Fruit fly (Drosophila melanogaster) whole organism, embryonic: ENCODE measurements around the gene pasi2.

ENCODE experiments used
- Antp ChIP-seq: fragments of 200-800 bp; sonication (Bioruptor generic); optimal IDR thresholded peaks from 3 replicates; lab custom pipeline; 2016; ENCODE audit warnings: missing biosample characterization, missing genetic modification characterization
- CG1024 ChIP-seq: fragments of 200-800 bp; sonication (Bioruptor generic); IDR thresholded peaks from 2 replicates; pipeline ENCODE4 v1.3.6; 2022; ENCODE audit warnings: missing biosample characterization, missing genetic modification characterization
- CG10321 ChIP-seq: fragments of 200-800 bp; sonication (Bioruptor generic); IDR thresholded peaks from 2 replicates; pipeline ENCODE4 v1.3.6; 2022; ENCODE audit warnings: missing biosample characterization, missing genetic modification characterization
- CG10462 ChIP-seq: fragments of 200-800 bp; sonication (Bioruptor generic); optimal IDR thresholded peaks from 2 replicates; lab custom pipeline; 2016; ENCODE audit warnings: missing biosample characterization, missing genetic modification characterization
- CG12299 ChIP-seq: fragments of 200-800 bp; sonication (Bioruptor generic); optimal IDR thresholded peaks from 2 replicates; lab custom pipeline; 2018; ENCODE audit warnings: missing biosample characterization, mild to moderate bottlenecking, missing genetic modification characterization
- CG12942 ChIP-seq: fragments of 200-800 bp; sonication (Bioruptor generic); optimal IDR thresholded peaks from 3 replicates; lab custom pipeline; 2016; ENCODE audit warnings: missing biosample characterization, missing genetic modification characterization
- CG1647 ChIP-seq: fragments of 200-800 bp; sonication (Bioruptor generic); optimal IDR thresholded peaks from 3 replicates; lab custom pipeline; 2016; ENCODE audit warnings: missing biosample characterization, missing genetic modification characterization
- CG16815 ChIP-seq: fragments of 200-800 bp; sonication (Bioruptor generic); optimal IDR thresholded peaks from 3 replicates; lab custom pipeline; 2017; ENCODE audit warnings: missing biosample characterization, mild to moderate bottlenecking, missing genetic modification characterization
- CG17612 ChIP-seq: fragments of 200-800 bp; sonication (Bioruptor generic); IDR thresholded peaks from 2 replicates; pipeline ENCODE4 v1.3.6; 2022; ENCODE audit warnings: missing biosample characterization, missing genetic modification characterization
- CG17802 ChIP-seq: fragments of 200-800 bp; sonication (Bioruptor generic); optimal IDR thresholded peaks from 2 replicates; lab custom pipeline; 2018; ENCODE audit warnings: missing biosample characterization, mild to moderate bottlenecking, missing genetic modification characterization, moderate library complexity
- CG2712 ChIP-seq: fragments of 200-800 bp; optimal IDR thresholded peaks from 3 replicates; lab custom pipeline; 2019; ENCODE audit warnings: missing biosample characterization, mild to moderate bottlenecking, missing genetic modification characterization, moderate library complexity
- CG34224 ChIP-seq: fragments of 200-800 bp; sonication (Bioruptor generic); IDR thresholded peaks from 3 replicates; pipeline ENCODE4 v1.3.6; 2022; ENCODE audit warnings: missing biosample characterization, missing genetic modification characterization; ENCODE audit not compliant: partially characterized antibody
- CG34422 ChIP-seq: fragments of 200-800 bp; sonication (Bioruptor generic); IDR thresholded peaks from 3 replicates; pipeline ENCODE4 v1.3.6; 2022; ENCODE audit warnings: missing biosample characterization, missing genetic modification characterization
- CG42726 ChIP-seq: fragments of 200-800 bp; sonication (Bioruptor generic); IDR thresholded peaks from 2 replicates; pipeline ENCODE4 v1.3.6; 2022; ENCODE audit warnings: missing biosample characterization, missing genetic modification characterization; ENCODE audit not compliant: partially characterized antibody
- CG4360 ChIP-seq: fragments of 200-800 bp; sonication (Bioruptor generic); IDR thresholded peaks from 2 replicates; pipeline ENCODE4 v1.3.6; 2022; ENCODE audit warnings: missing biosample characterization, missing genetic modification characterization
- CG7556 ChIP-seq: fragments of 200-800 bp; sonication (Bioruptor generic); optimal IDR thresholded peaks from 2 replicates; lab custom pipeline; 2017; ENCODE audit warnings: missing biosample characterization, mild to moderate bottlenecking, missing genetic modification characterization
- CG8089 ChIP-seq: fragments of 200-800 bp; sonication (Bioruptor generic); optimal IDR thresholded peaks from 3 replicates; lab custom pipeline; 2016; ENCODE audit warnings: missing biosample characterization, missing genetic modification characterization
- CG8478 ChIP-seq: fragments of >200 bp; optimal IDR thresholded peaks from 2 replicates; lab custom pipeline; 2018
- CG8944 ChIP-seq: fragments of 200-800 bp; sonication (Bioruptor generic); optimal IDR thresholded peaks from 3 replicates; lab custom pipeline; 2016; ENCODE audit warnings: missing biosample characterization, missing genetic modification characterization
- CG9609 ChIP-seq: fragments of 200-800 bp; sonication (Bioruptor generic); optimal IDR thresholded peaks from 3 replicates; lab custom pipeline; 2016; ENCODE audit warnings: missing biosample characterization, missing genetic modification characterization
- CG9817 ChIP-seq: fragments of 200-800 bp; sonication (Bioruptor generic); optimal IDR thresholded peaks from 2 replicates; lab custom pipeline; 2018; ENCODE audit warnings: missing biosample characterization, mild to moderate bottlenecking, missing genetic modification characterization, moderate library complexity
- CTCF ChIP-seq: fragments of 200-800 bp; sonication (Bioruptor generic); optimal IDR thresholded peaks from 2 replicates; lab custom pipeline; 2017; ENCODE audit warnings: missing biosample characterization, mild to moderate bottlenecking, missing genetic modification characterization, moderate library complexity
- D19A ChIP-seq: fragments of 200-800 bp; optimal IDR thresholded peaks from 3 replicates; lab custom pipeline; 2019; ENCODE audit warnings: missing biosample characterization, mild to moderate bottlenecking, missing genetic modification characterization, moderate library complexity
- D19B ChIP-seq: fragments of 200-800 bp; sonication (Bioruptor generic); optimal IDR thresholded peaks from 2 replicates; lab custom pipeline; 2017; ENCODE audit warnings: missing biosample characterization, mild to moderate bottlenecking, missing genetic modification characterization
- Fer3 ChIP-seq: fragments of 200-800 bp; sonication (Bioruptor generic); optimal IDR thresholded peaks from 2 replicates; lab custom pipeline; 2018; ENCODE audit warnings: missing biosample characterization, mild to moderate bottlenecking, missing genetic modification characterization, moderate library complexity
- H15 ChIP-seq: fragments of 200-800 bp; sonication (Bioruptor generic); IDR thresholded peaks from 3 replicates; pipeline ENCODE4 v1.3.6; 2022; ENCODE audit warnings: missing biosample characterization, missing genetic modification characterization
- HmgD ChIP-seq: fragments of 200-800 bp; sonication (Bioruptor generic); optimal IDR thresholded peaks from 3 replicates; lab custom pipeline; 2016; ENCODE audit warnings: missing biosample characterization, missing genetic modification characterization
- Hr3 ChIP-seq: fragments of 200-800 bp; sonication (Bioruptor generic); optimal IDR thresholded peaks from 3 replicates; lab custom pipeline; 2016; ENCODE audit warnings: missing biosample characterization, missing genetic modification characterization
- MTF-1 ChIP-seq: fragments of 200-800 bp; sonication (Bioruptor generic); optimal IDR thresholded peaks from 2 replicates; lab custom pipeline; 2018; ENCODE audit warnings: missing biosample characterization, mild to moderate bottlenecking, missing genetic modification characterization, borderline replicate concordance
- Nf-YA ChIP-seq: fragments of 200-800 bp; sonication (Bioruptor generic); IDR thresholded peaks from 2 replicates; pipeline ENCODE4 v1.3.6; 2022; ENCODE audit warnings: missing biosample characterization, missing genetic modification characterization
- Trl ChIP-seq, 3 experiments: fragments of >200 bp in 2 of 3; fragments of 200-800 bp in 1 of 3; sonication (Bioruptor generic) in 1 of 3; optimal IDR thresholded peaks; 2 replicates in 1 of 3; 3 replicates in 2 of 3; lab custom pipeline; 2016 to 2017; ENCODE audit warnings: missing biosample characterization in 1 of 3, missing genetic modification characterization in 1 of 3
- Xrp1 ChIP-seq: fragments of 200-800 bp; sonication (Bioruptor generic); IDR thresholded peaks from 2 replicates; pipeline ENCODE4 v1.3.6; 2022; ENCODE audit warnings: missing biosample characterization, missing genetic modification characterization
- abd-A ChIP-seq: fragments of 200-800 bp; sonication (Bioruptor generic); optimal IDR thresholded peaks from 3 replicates; lab custom pipeline; 2019; ENCODE audit warnings: missing biosample characterization, mild to moderate bottlenecking, missing genetic modification characterization, moderate library complexity
- btn ChIP-seq: fragments of 200-800 bp; sonication (Bioruptor generic); optimal IDR thresholded peaks from 2 replicates; lab custom pipeline; 2016; ENCODE audit warnings: missing biosample characterization, missing genetic modification characterization
- cad ChIP-seq: fragments of >200 bp; optimal IDR thresholded peaks from 2 replicates; lab custom pipeline; 2017; ENCODE audit warnings: missing biosample characterization, missing genetic modification characterization
- cas ChIP-seq: fragments of 200-800 bp; sonication (Bioruptor generic); IDR thresholded peaks from 2 replicates; pipeline ENCODE4 v1.3.6; 2022; ENCODE audit warnings: missing biosample characterization, missing genetic modification characterization
- chn ChIP-seq: fragments of 200-800 bp; sonication (Bioruptor generic); optimal IDR thresholded peaks from 2 replicates; lab custom pipeline; 2016; ENCODE audit warnings: missing biosample characterization, missing genetic modification characterization
- corto ChIP-seq: fragments of 200-800 bp; sonication (Bioruptor generic); optimal IDR thresholded peaks from 2 replicates; lab custom pipeline; 2016; ENCODE audit warnings: missing biosample characterization, mild to moderate bottlenecking, missing genetic modification characterization, moderate library complexity
- dimm ChIP-seq: fragments of 200-800 bp; sonication (Bioruptor generic); IDR thresholded peaks from 2 replicates; pipeline ENCODE4 v1.3.6; 2022; ENCODE audit warnings: missing biosample characterization, missing genetic modification characterization
- gcm ChIP-seq: fragments of 200-800 bp; sonication (Bioruptor generic); optimal IDR thresholded peaks from 2 replicates; lab custom pipeline; 2019; ENCODE audit warnings: missing biosample characterization, mild to moderate bottlenecking, missing genetic modification characterization, moderate library complexity
- kah ChIP-seq: fragments of 200-800 bp; sonication (Bioruptor generic); optimal IDR thresholded peaks from 2 replicates; lab custom pipeline; 2018; ENCODE audit warnings: missing biosample characterization, mild to moderate bottlenecking, missing genetic modification characterization
- lilli ChIP-seq: fragments of 200-800 bp; sonication (Bioruptor generic); optimal IDR thresholded peaks from 3 replicates; lab custom pipeline; 2016; ENCODE audit warnings: missing biosample characterization, missing genetic modification characterization
- mirr ChIP-seq: fragments of 200-800 bp; sonication (Bioruptor generic); optimal IDR thresholded peaks from 3 replicates; lab custom pipeline; 2018; ENCODE audit warnings: missing biosample characterization, mild to moderate bottlenecking, missing genetic modification characterization
- ranshi ChIP-seq: fragments of 200-800 bp; sonication (Bioruptor generic); IDR thresholded peaks from 2 replicates; pipeline ENCODE4 v1.3.6; 2022; ENCODE audit warnings: missing biosample characterization, missing genetic modification characterization
- scrt ChIP-seq: fragments of 200-800 bp; sonication (Bioruptor generic); optimal IDR thresholded peaks from 2 replicates; lab custom pipeline; 2018; ENCODE audit warnings: missing biosample characterization, mild to moderate bottlenecking, missing genetic modification characterization, moderate library complexity
- shn ChIP-seq: fragments of 200-800 bp; sonication (Bioruptor generic); optimal IDR thresholded peaks from 3 replicates; lab custom pipeline; 2016; ENCODE audit warnings: missing biosample characterization, missing genetic modification characterization
- slou ChIP-seq: fragments of 200-800 bp; sonication (Bioruptor generic); optimal IDR thresholded peaks from 3 replicates; lab custom pipeline; 2016; ENCODE audit warnings: missing biosample characterization, missing genetic modification characterization
- sqz ChIP-seq: fragments of 200-800 bp; sonication (Bioruptor generic); optimal IDR thresholded peaks from 3 replicates; lab custom pipeline; 2018; ENCODE audit warnings: missing biosample characterization, mild to moderate bottlenecking, missing genetic modification characterization
- stwl ChIP-seq: fragments of 200-800 bp; sonication (Bioruptor generic); optimal IDR thresholded peaks from 3 replicates; lab custom pipeline; 2018; ENCODE audit warnings: missing biosample characterization, mild to moderate bottlenecking, missing genetic modification characterization, moderate library complexity
- tup ChIP-seq: fragments of 200-800 bp; sonication (Bioruptor generic); optimal IDR thresholded peaks from 2 replicates; lab custom pipeline; 2016; ENCODE audit warnings: missing biosample characterization, mild to moderate bottlenecking, missing genetic modification characterization, moderate library complexity

Gene pasi2

DNA sequence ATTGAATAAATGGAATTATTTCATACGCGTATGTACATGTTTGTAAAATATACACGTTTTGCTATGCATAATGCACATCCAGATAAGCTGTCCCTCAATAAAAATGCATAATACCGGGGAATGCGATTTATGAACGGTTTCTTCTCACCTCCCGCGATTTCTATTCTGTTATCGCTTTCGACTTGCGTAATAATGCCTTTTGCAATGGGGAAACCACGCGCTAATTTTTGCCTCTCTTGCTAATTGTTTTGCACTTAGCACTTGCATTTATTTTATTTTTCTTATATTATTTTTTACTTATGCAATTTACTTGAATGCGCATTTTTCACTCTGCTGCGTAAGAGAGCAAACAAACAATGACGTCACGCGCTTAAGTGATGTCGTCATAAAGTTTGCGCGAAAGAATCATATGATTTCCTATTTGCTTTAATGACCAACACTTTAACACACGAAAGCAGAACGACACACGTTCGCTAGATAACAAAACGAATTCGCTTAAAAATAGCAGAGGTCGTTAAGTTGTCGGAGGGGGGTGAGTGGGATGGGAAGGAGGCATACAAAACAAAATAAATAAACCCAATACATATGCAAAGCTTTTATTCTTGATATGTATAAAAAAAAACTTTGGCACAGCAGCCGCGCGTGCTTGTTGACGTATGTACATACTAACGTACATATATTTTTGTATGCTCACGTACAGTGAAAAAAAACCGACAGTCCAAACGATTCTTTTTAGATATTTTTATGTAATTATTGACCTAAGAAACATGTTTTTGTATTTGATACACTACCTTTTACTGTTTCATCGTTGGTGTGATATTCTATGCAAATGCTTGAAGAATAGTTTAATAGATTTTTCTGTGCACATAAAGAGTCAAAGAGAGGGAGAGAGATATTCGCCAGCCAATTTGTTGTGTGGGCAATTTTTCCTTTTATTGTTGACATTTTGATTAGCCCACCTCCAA is 16.7 kb downstream of the pasi2 start (continued):
- no peak for TF ChIP-seq CG34224 (GFP tag; lab: Robert Waterston, UW)
- no peak for TF ChIP-seq cas (GFP tag; lab: Robert Waterston, UW)
- peak; percentile 51 for TF ChIP-seq Fer3 (tag; lab: Kevin White, UChicago)
- peak; percentile 61 for TF ChIP-seq scrt
- peak; percentile 28 for TF ChIP-seq CG8089 (GFP tag; lab: Kevin White, UChicago)
- TF ChIP-seq D19A (tag; lab: Kevin White, UChicago), result peak; percentile 63
- no peak for TF ChIP-seq CG12299 (tag; lab: Kevin White, UChicago)
- no peak for TF ChIP-seq CG17802 (tag; lab: Kevin White, UChicago)
- no peak for TF ChIP-seq CG8478 (lab: Kevin White, UChicago)
- peak; percentile 18 for TF ChIP-seq CG10462 (GFP tag; lab: Kevin White, UChicago)
- peak; percentile 19 for TF ChIP-seq CG8944
- no peak for TF ChIP-seq kah (GFP tag; lab: Kevin White, UChicago)
- no peak for TF ChIP-seq HmgD (GFP tag; lab: Kevin White, UChicago)
- TF ChIP-seq MTF-1 (GFP tag; lab: Kevin White, UChicago), result no peak
- no peak for TF ChIP-seq sqz
- peak; percentile 49 for TF ChIP-seq CG9817 (tag; lab: Kevin White, UChicago)
- no peak for TF ChIP-seq stwl (tag; lab: Kevin White, UChicago)
- TF ChIP-seq CG9609 (GFP tag; lab: Kevin White, UChicago), result no peak
- no peak for TF ChIP-seq slou
- no peak for TF ChIP-seq ranshi (GFP tag; lab: Robert Waterston, UW)
- peak; percentile 90 for TF ChIP-seq abd-A (tag; lab: Kevin White, UChicago)
- TF ChIP-seq corto (GFP tag; lab: Kevin White, UChicago), result no peak
- TF ChIP-seq CG12942 (GFP tag; lab: Kevin White, UChicago), result peak; percentile 32
- TF ChIP-seq CG2712 (tag; lab: Kevin White, UChicago), result peak; percentile 56
- TF ChIP-seq CTCF, result peak; percentile 18
- TF ChIP-seq Nf-YA (GFP tag; lab: Robert Waterston, UW), result no peak
- no peak for TF ChIP-seq gcm (GFP tag; lab: Kevin White, UChicago)
- TF ChIP-seq Antp, result peak; percentile 1
- TF ChIP-seq Trl (optimal IDR thresholded peaks at IDR 0.05; lab: Kevin White, UChicago), result no peak
- TF ChIP-seq Trl (GFP tag; optimal IDR thresholded peaks at IDR 0.05; lab: Kevin White, UChicago), result peak; percentile 8
- TF ChIP-seq CG16815 (GFP tag; lab: Kevin White, UChicago), result peak; percentile 27
- TF ChIP-seq Hr3 (GFP tag; lab: Kevin White, UChicago), result peak; percentile 26
- TF ChIP-seq CG7556 (GFP tag; lab: Kevin White, UChicago), result peak; percentile 70
- peak; percentile 77 for TF ChIP-seq lilli (GFP tag; lab: Kevin White, UChicago)
- TF ChIP-seq CG1024 (GFP tag; lab: Robert Waterston, UW), result no peak
- TF ChIP-seq H15 (GFP tag; lab: Robert Waterston, UW), result no peak
- no peak for TF ChIP-seq CG42726 (GFP tag; lab: Robert Waterston, UW)
- peak; percentile 23 for TF ChIP-seq CG1647
- TF ChIP-seq CG34422, result no peak
- no peak for TF ChIP-seq cad
- TF ChIP-seq D19B, result peak; percentile 71
- TF ChIP-seq shn (GFP tag; lab: Kevin White, UChicago), result peak; percentile 43
- TF ChIP-seq CG17612 (GFP tag; lab: Robert Waterston, UW), result no peak
- peak; percentile 81 for TF ChIP-seq mirr (GFP tag; lab: Kevin White, UChicago)
- no peak for TF ChIP-seq Xrp1 (GFP tag; lab: Robert Waterston, UW)
- peak; percentile 21 for TF ChIP-seq tup (GFP tag; lab: Kevin White, UChicago)
- no peak for TF ChIP-seq CG10321
- TF ChIP-seq chn (GFP tag; lab: Kevin White, UChicago), result peak; percentile 38
- TF ChIP-seq dimm (GFP tag; lab: Robert Waterston, UW), result no peak
- TF ChIP-seq CG4360, result no peak
- TF ChIP-seq btn (GFP tag; lab: Kevin White, UChicago), result no peak
